Fruit fly (Drosophila melanogaster): ENCODE measurements around the gene CG13287.
A peak's percentile ranks its signal among the peaks of the same experiment; 100 is the strongest.

Gene CG13287

DNA sequence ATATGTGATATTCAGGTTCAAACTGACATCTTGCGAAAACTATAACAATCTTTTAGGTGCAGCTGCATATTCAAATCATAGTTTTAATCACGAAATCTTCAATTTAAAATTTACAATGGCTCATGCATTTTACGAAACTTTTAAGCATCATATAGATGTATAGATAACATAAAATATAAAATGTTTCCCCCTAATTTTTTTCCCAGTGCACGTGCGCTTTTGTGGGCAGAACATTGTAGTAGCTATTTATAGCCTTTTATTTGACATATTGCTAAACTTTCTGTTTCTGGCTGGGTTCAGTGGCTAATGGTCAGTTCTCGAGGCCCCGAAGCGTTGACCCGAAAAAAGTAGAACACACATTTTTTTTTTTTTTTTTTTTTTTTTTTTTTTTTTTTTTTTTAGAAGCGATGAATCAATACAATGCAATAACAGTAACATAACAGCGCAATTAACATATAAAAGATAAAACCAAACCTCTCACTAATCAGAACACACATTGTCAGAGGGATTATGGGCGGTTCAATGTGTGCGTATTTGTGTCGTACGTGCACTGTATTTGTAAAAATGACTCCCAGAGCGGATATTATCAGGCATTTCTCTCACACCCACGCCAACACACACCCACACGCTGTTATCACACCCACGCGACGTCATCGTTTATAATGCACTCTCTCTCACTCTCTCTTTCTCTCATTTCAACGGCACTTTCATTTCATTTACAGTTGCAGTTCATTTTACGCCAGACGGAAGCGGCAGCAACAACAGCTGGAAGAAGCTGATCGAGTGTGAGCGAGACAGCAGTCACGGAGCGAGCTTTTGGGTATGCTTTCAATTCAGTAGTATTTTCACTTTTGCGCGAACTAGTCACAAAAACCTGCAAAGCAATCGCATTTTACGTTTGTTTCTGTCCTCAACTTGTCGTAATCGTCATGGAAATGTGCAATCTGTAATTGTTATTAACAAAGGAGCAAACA, 44.2 kb downstream of the CG13287 start (continued):
- TF ChIP-seq CG11504 (tag; optimal IDR thresholded peaks at IDR 0.05) (peak; percentile 66), CG17186 (GFP tag; optimal IDR thresholded peaks at IDR 0.05) (no peak), sim (GFP tag; IDR thresholded peaks at IDR 0.05) (no peak), fd102C (GFP tag; optimal IDR thresholded peaks at IDR 0.05) (no peak), dati (GFP tag; IDR thresholded peaks at IDR 0.05) (no peak), ERR (GFP tag; optimal IDR thresholded peaks at IDR 0.05) (no peak), bsh (GFP tag; optimal IDR thresholded peaks at IDR 0.05) (peak in 1 of 2 experiments; percentile 65), Optix (GFP tag; IDR thresholded peaks at IDR 0.05) (peak; percentile 32; the same call in 1 of the 3 replicates), CG11560 (tag; IDR thresholded peaks at IDR 0.05) (no peak), caup (GFP tag; optimal IDR thresholded peaks at IDR 0.05; ENCODE audit: severe bottlenecking) (no peak), dimm (GFP tag; IDR thresholded peaks at IDR 0.05) (no peak), Adf1 (GFP tag; IDR thresholded peaks at IDR 0.05) (no peak), NFAT (GFP tag; IDR thresholded peaks at IDR 0.05) (no peak), CG6765 (GFP tag; optimal IDR thresholded peaks at IDR 0.05) (no peak), Lim3 (GFP tag; IDR thresholded peaks at IDR 0.05) (no peak), CG31224 (GFP tag; IDR thresholded peaks at IDR 0.05) (no peak), CG34422 (GFP tag; IDR thresholded peaks at IDR 0.05) (0 out of 3 replicates have a peak, but pooled peaks have one; percentile 13), amos (GFP tag; IDR thresholded peaks at IDR 0.05; ENCODE audit: partially characterized antibody) (no peak), CG8924 (tag; optimal IDR thresholded peaks at IDR 0.05) (peak; percentile 55), CG4424 (GFP tag; optimal IDR thresholded peaks at IDR 0.05) (peak; percentile 36), CG32772 (GFP tag; IDR thresholded peaks at IDR 0.05) (no peak), CG14710 (tag; optimal IDR thresholded peaks at IDR 0.05) (no peak), CG7987 (GFP tag; optimal IDR thresholded peaks at IDR 0.05) (peak; percentile 13), ATbp (GFP tag; optimal IDR thresholded peaks at IDR 0.05) (peak; percentile 50), Drgx (GFP tag; IDR thresholded peaks at IDR 0.05) (no peak), CG11247 (GFP tag; IDR thresholded peaks at IDR 0.05) (no peak), Bdp1 (GFP tag; optimal IDR thresholded peaks at IDR 0.05) (no peak), inv (GFP tag; IDR thresholded peaks at IDR 0.05; ENCODE audit: partially characterized antibody) (no peak), gce (GFP tag; IDR thresholded peaks at IDR 0.05) (peak; percentile 18; the same call in 2 of the 3 replicates), HLH54F (GFP tag; optimal IDR thresholded peaks at IDR 0.05) (peak; percentile 21), CG11093 (GFP tag; IDR thresholded peaks at IDR 0.05) (no peak), pros (GFP tag; optimal IDR thresholded peaks at IDR 0.05) (no peak), btn (GFP tag; optimal IDR thresholded peaks at IDR 0.05) (no peak), CG11723 (GFP tag; optimal IDR thresholded peaks at IDR 0.05) (peak; percentile 25), NK7.1 (GFP tag; optimal IDR thresholded peaks at IDR 0.05) (no peak), CG18599 (GFP tag; optimal IDR thresholded peaks at IDR 0.05) (no peak), CG8359 (GFP tag; optimal IDR thresholded peaks at IDR 0.05; ENCODE audit: borderline replicate concordance) (no peak), CoRest (tag; optimal IDR thresholded peaks at IDR 0.05) (peak; percentile 67), CG15696 (tag; optimal IDR thresholded peaks at IDR 0.05) (no peak), cg (GFP tag; optimal IDR thresholded peaks at IDR 0.05) (peak; percentile 71), CG34224 (GFP tag; IDR thresholded peaks at IDR 0.05; ENCODE audit: partially characterized antibody) (no peak), CG6813 (GFP tag; optimal IDR thresholded peaks at IDR 0.05) (no peak), bbx (GFP tag; IDR thresholded peaks at IDR 0.05; ENCODE audit: partially characterized antibody) (peak; percentile 24; the same call in 1 of the 2 replicates), sc (optimal IDR thresholded peaks at IDR 0.05) (no peak), sc (GFP tag; optimal IDR thresholded peaks at IDR 0.05) (peak; percentile 36), CG7372 (GFP tag; IDR thresholded peaks at IDR 0.05) (no peak), CG3281 (GFP tag; optimal IDR thresholded peaks at IDR 0.05) (no peak), CG6272 (GFP tag; IDR thresholded peaks at IDR 0.05) (no peak)

All from whole organism, embryonic.